Worm (Caenorhabditis elegans) whole organism, young adult: ENCODE data around the gene npp-25.

Source experiments
- ets-4 ChIP-seq: fragments of 200-800 bp; sonication (Bioruptor generic); optimal IDR thresholded peaks from 2 replicates; lab custom pipeline; 2018; ENCODE audit warnings: mild to moderate bottlenecking, missing genetic modification characterization, missing compliant biosample characterization
- lin-54 ChIP-seq: fragments of 200-800 bp; sonication (Bioruptor generic); optimal IDR thresholded peaks from 2 replicates; lab custom pipeline; 2018; ENCODE audit warnings: mild to moderate bottlenecking, missing genetic modification characterization, missing compliant biosample characterization
- lsy-27 ChIP-seq: sonication (generic microtip); optimal IDR thresholded peaks from 2 replicates; lab custom pipeline; 2017; ENCODE audit warnings: missing genetic modification characterization, mild to moderate bottlenecking, missing compliant biosample characterization, antibody characterized with exemption, missing genotype, borderline replicate concordance; ENCODE audit not compliant: insufficient read depth
- nfya-1 ChIP-seq: sonication (generic microtip); optimal IDR thresholded peaks from 2 replicates; lab custom pipeline; 2017; ENCODE audit warnings: antibody characterized with exemption, missing compliant biosample characterization, missing genetic modification characterization, borderline replicate concordance; ENCODE audit not compliant: insufficient read depth
- nfya-2 ChIP-seq: fragments of 200-800 bp; sonication (Bioruptor generic); IDR thresholded peaks from 2 replicates; pipeline ENCODE4 v1.3.6; 2022; ENCODE audit warnings: missing genetic modification reagents, missing genetic modification characterization, missing compliant biosample characterization
- nfyb-1 ChIP-seq: fragments of 200-800 bp; sonication (Bioruptor generic); IDR thresholded peaks from 2 replicates; pipeline ENCODE4 v1.3.6; 2022; ENCODE audit warnings: missing genetic modification reagents, missing genetic modification characterization, missing compliant biosample characterization
- pha-4 ChIP-seq: fragments of 150-350 bp; sonication (generic microtip); optimal IDR thresholded peaks from 2 replicates; lab custom pipeline; 2014; ENCODE audit warnings: missing biosample characterization, missing genetic modification reagents, missing genetic modification characterization

DNA sequence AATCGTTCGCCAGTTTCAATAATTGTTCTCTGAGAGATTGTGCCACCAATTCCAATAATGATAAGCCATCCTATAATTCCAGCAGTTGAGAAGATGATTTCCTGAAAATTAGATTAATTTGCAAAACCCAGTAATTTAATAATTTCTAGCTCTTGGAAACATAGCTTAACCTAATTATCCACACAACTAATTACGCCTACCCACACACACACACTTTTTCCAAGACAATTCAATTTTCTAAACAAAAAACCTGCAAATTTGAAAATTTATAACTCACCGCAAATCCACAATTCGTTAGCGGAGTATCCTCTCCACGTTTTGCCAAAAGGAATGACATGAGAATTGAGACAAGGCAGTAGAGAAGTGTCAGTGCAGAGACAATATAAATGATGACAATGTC lies 9.3 kb downstream of the npp-25 start:
- TF ChIP-seq nfyb-1 (GFP tag; lab: Robert Waterston, UW) (no peak), nfya-2 (GFP tag; lab: Robert Waterston, UW) (no peak), lsy-27 (tag; lab: Kevin White, UChicago) (no peak), lin-54 (GFP tag; lab: Kevin White, UChicago) (no peak), nfya-1 (no peak), ets-4 (no peak), pha-4 (tag; lab: Kevin White, UChicago) (no peak)
